Fruit fly (Drosophila melanogaster): ENCODE measurements around the gene EndoA.

Gene EndoA

DNA sequence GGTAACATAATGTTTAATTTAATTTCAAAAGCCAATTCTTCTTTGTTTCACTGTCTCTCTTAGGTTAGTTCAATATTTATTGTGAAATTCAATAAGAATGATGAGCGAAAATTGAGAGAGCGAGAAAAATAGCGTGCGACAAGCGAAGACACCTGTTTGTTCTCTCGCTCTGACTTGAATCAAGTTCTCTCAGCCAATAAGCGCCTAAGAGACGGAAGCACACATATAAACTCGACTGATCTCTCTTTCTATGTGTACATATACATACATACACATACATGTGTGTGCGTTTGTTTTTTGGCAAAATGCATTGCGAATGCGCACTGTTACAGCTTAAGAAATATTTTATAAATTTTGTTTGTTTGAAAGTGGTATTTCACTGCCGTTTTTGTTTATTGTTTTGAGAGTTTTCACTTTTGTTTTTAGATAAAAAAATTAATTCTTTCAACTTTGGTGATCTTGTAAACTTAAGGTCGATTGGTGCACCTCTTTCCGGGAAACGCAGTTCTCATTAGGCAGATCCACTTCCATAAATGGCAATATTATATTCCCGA, 16.9 kb downstream of the EndoA start (continued):
- TF ChIP-seq H15 (GFP tag; IDR thresholded peaks at IDR 0.05), result no peak
- no peak for TF ChIP-seq pum (GFP tag; optimal IDR thresholded peaks at IDR 0.05)
- TF ChIP-seq CG4404 (GFP tag; IDR thresholded peaks at IDR 0.05), result no peak
- no peak for TF ChIP-seq Lim3 (GFP tag; IDR thresholded peaks at IDR 0.05)
- no peak for TF ChIP-seq gcm (GFP tag; optimal IDR thresholded peaks at IDR 0.05)
- no peak for TF ChIP-seq Rx (GFP tag; IDR thresholded peaks at IDR 0.05)
- no peak for TF ChIP-seq gt (GFP tag; IDR thresholded peaks at IDR 0.05)
- TF ChIP-seq CG8281 (tag; optimal IDR thresholded peaks at IDR 0.05), result peak; percentile 78
- no peak for TF ChIP-seq z (GFP tag; IDR thresholded peaks at IDR 0.05)
- TF ChIP-seq sob (GFP tag; IDR thresholded peaks at IDR 0.05), result no peak
- TF ChIP-seq bbx (GFP tag; IDR thresholded peaks at IDR 0.05; ENCODE audit: partially characterized antibody), result no peak
- no peak for TF ChIP-seq amos (GFP tag; IDR thresholded peaks at IDR 0.05; ENCODE audit: partially characterized antibody)
- no peak for TF ChIP-seq Myb (GFP tag; optimal IDR thresholded peaks at IDR 0.05)
- no peak for TF ChIP-seq bcd (GFP tag; optimal IDR thresholded peaks at IDR 0.05)
- TF ChIP-seq CG11398 (GFP tag; optimal IDR thresholded peaks at IDR 0.05), result no peak
- no peak for TF ChIP-seq CG9215 (GFP tag; IDR thresholded peaks at IDR 0.05)
- peak in 1 of 2 experiments; percentile 4 for TF ChIP-seq insv (GFP tag; optimal IDR thresholded peaks at IDR 0.05)
- no peak for TF ChIP-seq CG2129 (GFP tag; IDR thresholded peaks at IDR 0.05; ENCODE audit: partially characterized antibody)
- no peak for TF ChIP-seq CG2199 (GFP tag; IDR thresholded peaks at IDR 0.05)
- no peak for TF ChIP-seq trem (tag; optimal IDR thresholded peaks at IDR 0.05)
- no peak for TF ChIP-seq Hsf (GFP tag; optimal IDR thresholded peaks at IDR 0.05)
- TF ChIP-seq C15 (GFP tag; IDR thresholded peaks at IDR 0.05), result no peak
- TF ChIP-seq Stat92E (GFP tag; optimal IDR thresholded peaks at IDR 0.05), result no peak
- no peak for TF ChIP-seq gro (GFP tag; optimal IDR thresholded peaks at IDR 0.05)
- peak; percentile 56 for TF ChIP-seq lbe (GFP tag; optimal IDR thresholded peaks at IDR 0.05)
- TF ChIP-seq ci (GFP tag; IDR thresholded peaks at IDR 0.05), result peak; percentile 53; the same call in 1 of the 3 replicates
- no peak for TF ChIP-seq pita (GFP tag; optimal IDR thresholded peaks at IDR 0.05)
- no peak for TF ChIP-seq CG13624 (GFP tag; optimal IDR thresholded peaks at IDR 0.05)
- TF ChIP-seq da (GFP tag; optimal IDR thresholded peaks at IDR 0.05), result no peak
- no peak for TF ChIP-seq CG6175 (GFP tag; IDR thresholded peaks at IDR 0.05)
- TF ChIP-seq sens (GFP tag), result peak; percentile 55
- no peak for TF ChIP-seq CG10654 (GFP tag; optimal IDR thresholded peaks at IDR 0.05)
- no peak for TF ChIP-seq E2f2 (GFP tag; IDR thresholded peaks at IDR 0.05)
- no peak for TF ChIP-seq CG7928 (GFP tag; optimal IDR thresholded peaks at IDR 0.05)
- peak; percentile 45; the same call in 2 of the 4 replicates for TF ChIP-seq chinmo (GFP tag; IDR thresholded peaks at IDR 0.05; ENCODE audit: partially characterized antibody)
- no peak for TF ChIP-seq CG1529 (GFP tag; optimal IDR thresholded peaks at IDR 0.05)
- TF ChIP-seq CG17568 (GFP tag; optimal IDR thresholded peaks at IDR 0.05), result no peak
- TF ChIP-seq ato (GFP tag; IDR thresholded peaks at IDR 0.05; ENCODE audit: partially characterized antibody), result no peak
- no peak for TF ChIP-seq CG10209 (GFP tag; optimal IDR thresholded peaks at IDR 0.05)
- no peak for TF ChIP-seq br (optimal IDR thresholded peaks at IDR 0.05)
- TF ChIP-seq CG17912 (GFP tag; optimal IDR thresholded peaks at IDR 0.05), result no peak
- no peak for TF ChIP-seq CG1602 (GFP tag; optimal IDR thresholded peaks at IDR 0.05)
- no peak for TF ChIP-seq slp2 (GFP tag; optimal IDR thresholded peaks at IDR 0.05)
- TF ChIP-seq twi (tag; optimal IDR thresholded peaks at IDR 0.05), result no peak
- TF ChIP-seq Drgx (GFP tag; IDR thresholded peaks at IDR 0.05), result no peak
- TF ChIP-seq NFAT (GFP tag; IDR thresholded peaks at IDR 0.05), result no peak
- no peak for TF ChIP-seq caup (GFP tag; optimal IDR thresholded peaks at IDR 0.05; ENCODE audit: severe bottlenecking)
- TF ChIP-seq gcm2 (GFP tag; optimal IDR thresholded peaks at IDR 0.05), result no peak
- TF ChIP-seq CG6689 (GFP tag; IDR thresholded peaks at IDR 0.05), result no peak
- no peak for TF ChIP-seq zfh1 (GFP tag; IDR thresholded peaks at IDR 0.05)
- no peak for TF ChIP-seq CG10565 (GFP tag; optimal IDR thresholded peaks at IDR 0.05)
- no peak for TF ChIP-seq CG11696 (GFP tag; IDR thresholded peaks at IDR 0.05)

All from whole organism, embryonic.